Worm (Caenorhabditis elegans) whole organism, L3 larva: ENCODE data around the gene clec-250.
A peak's percentile ranks its signal among the peaks of the same experiment; 100 is the strongest.

Experiments used
- ZK546.5 ChIP-seq: sonication (generic microtip); optimal IDR thresholded peaks from 2 replicates; lab custom pipeline; 2017; ENCODE audit warnings: missing biosample characterization, missing genetic modification characterization
- aly-2 ChIP-seq: fragments of 150-350 bp; optimal IDR thresholded peaks from 2 replicates; lab custom pipeline; 2014; ENCODE audit warnings: missing biosample characterization, missing genetic modification characterization
- ama-1 ChIP-seq: fragments of 150-350 bp; optimal IDR thresholded peaks from 2 replicates; lab custom pipeline; 2018
- ceh-16 ChIP-seq: sonication (generic microtip); optimal IDR thresholded peaks from 2 replicates; lab custom pipeline; 2017; ENCODE audit warnings: missing biosample characterization, missing genetic modification characterization
- ceh-28 ChIP-seq: fragments of 150-350 bp; optimal IDR thresholded peaks from 2 replicates; lab custom pipeline; 2014; ENCODE audit warnings: missing biosample characterization, missing genetic modification reagents, missing genetic modification characterization
- ceh-82 ChIP-seq: fragments of 150-350 bp; optimal IDR thresholded peaks from 2 replicates; lab custom pipeline; 2014; ENCODE audit warnings: missing biosample characterization, missing genetic modification characterization
- daf-12 ChIP-seq: fragments of 150-350 bp; optimal IDR thresholded peaks from 2 replicates; lab custom pipeline; 2014; ENCODE audit warnings: missing biosample characterization, missing genetic modification reagents, missing genetic modification characterization
- egl-27 ChIP-seq: sonication (generic microtip); optimal IDR thresholded peaks from 4 replicates; lab custom pipeline; 2017; ENCODE audit warnings: missing biosample characterization, missing genetic modification reagents, missing genetic modification characterization
- egl-5 ChIP-seq: fragments of 150-350 bp; optimal IDR thresholded peaks from 2 replicates; lab custom pipeline; 2017; ENCODE audit warnings: missing biosample characterization, missing genetic modification reagents, missing genetic modification characterization, inconsistent platforms
- elt-1 ChIP-seq: fragments of 150-350 bp; optimal IDR thresholded peaks from 2 replicates; lab custom pipeline; 2014; ENCODE audit warnings: missing biosample characterization, missing genetic modification characterization
- elt-2 ChIP-seq: sonication (generic microtip); optimal IDR thresholded peaks from 2 replicates; lab custom pipeline; 2016; ENCODE audit warnings: missing genetic modification reagents, mild to moderate bottlenecking, missing genetic modification characterization, missing compliant biosample characterization
- elt-3 ChIP-seq, 3 experiments: fragments of 150-350 bp in 1 of 3; sonication (generic microtip) in 2 of 3; optimal IDR thresholded peaks; 2 replicates in 2 of 3; 4 replicates in 1 of 3; lab custom pipeline; 2014 to 2017; ENCODE audit warnings: missing biosample characterization in 3 of 3, missing genetic modification characterization in 3 of 3
- eor-1 ChIP-seq, 2 experiments: fragments of 150-350 bp; optimal IDR thresholded peaks; 2 replicates each; lab custom pipeline; 2014 to 2018; ENCODE audit warnings: missing biosample characterization in 2 of 2, missing genetic modification characterization in 2 of 2
- fkh-10 ChIP-seq: sonication (generic microtip); optimal IDR thresholded peaks from 2 replicates; lab custom pipeline; 2017; ENCODE audit warnings: missing biosample characterization, missing genetic modification reagents, missing genetic modification characterization
- fkh-2 ChIP-seq: fragments of 150-350 bp; optimal IDR thresholded peaks from 2 replicates; lab custom pipeline; 2014; ENCODE audit warnings: missing biosample characterization, missing genetic modification reagents, missing genetic modification characterization
- fos-1 ChIP-seq: fragments of 150-350 bp; optimal IDR thresholded peaks from 2 replicates; lab custom pipeline; 2014; ENCODE audit warnings: missing biosample characterization, missing genetic modification characterization
- hmg-11 ChIP-seq: sonication (generic microtip); optimal IDR thresholded peaks from 2 replicates; lab custom pipeline; 2016; ENCODE audit warnings: missing genetic modification characterization, missing compliant biosample characterization
- jun-1 ChIP-seq: fragments of 150-350 bp; optimal IDR thresholded peaks from 2 replicates; lab custom pipeline; 2014; ENCODE audit warnings: missing biosample characterization, missing genetic modification reagents, missing genetic modification characterization
- lin-15B ChIP-seq: fragments of 150-350 bp; optimal IDR thresholded peaks from 2 replicates; lab custom pipeline; 2014; ENCODE audit warnings: missing biosample characterization, missing genetic modification characterization
- lin-39 ChIP-seq: fragments of 150-350 bp; optimal IDR thresholded peaks from 2 replicates; lab custom pipeline; 2018; ENCODE audit warnings: missing biosample characterization, missing genetic modification reagents, missing genetic modification characterization
- mdl-1 ChIP-seq: fragments of 150-350 bp; optimal IDR thresholded peaks from 2 replicates; lab custom pipeline; 2014; ENCODE audit warnings: missing biosample characterization, missing genetic modification characterization
- mml-1 ChIP-seq: fragments of 150-350 bp; sonication (generic microtip); optimal IDR thresholded peaks from 3 replicates; lab custom pipeline; 2014; ENCODE audit warnings: missing biosample characterization, missing genetic modification characterization
- nhr-11 ChIP-seq: fragments of 150-350 bp; optimal IDR thresholded peaks from 2 replicates; lab custom pipeline; 2014; ENCODE audit warnings: missing biosample characterization, missing genetic modification characterization
- nhr-12 ChIP-seq: fragments of 150-350 bp; optimal IDR thresholded peaks from 2 replicates; lab custom pipeline; 2014; ENCODE audit warnings: missing biosample characterization, missing genetic modification characterization
- nhr-25 ChIP-seq: sonication (generic microtip); optimal IDR thresholded peaks from 2 replicates; lab custom pipeline; 2017; ENCODE audit warnings: missing biosample characterization, missing genetic modification characterization
- nhr-28 ChIP-seq: fragments of 150-350 bp; optimal IDR thresholded peaks from 2 replicates; lab custom pipeline; 2014; ENCODE audit warnings: missing biosample characterization, missing genetic modification characterization
- nhr-43 ChIP-seq: sonication (generic microtip); optimal IDR thresholded peaks from 2 replicates; lab custom pipeline; 2016; ENCODE audit warnings: mild to moderate bottlenecking, missing genetic modification characterization, missing compliant biosample characterization; ENCODE audit not compliant: poor library complexity, severe bottlenecking
- nhr-67 ChIP-seq: fragments of 150-350 bp; optimal IDR thresholded peaks from 2 replicates; lab custom pipeline; 2014; ENCODE audit warnings: missing biosample characterization, missing genetic modification characterization
- nhr-77 ChIP-seq: fragments of 150-350 bp; optimal IDR thresholded peaks from 2 replicates; lab custom pipeline; 2014; ENCODE audit warnings: missing biosample characterization, missing genetic modification characterization
- pha-4 ChIP-seq: fragments of 150-350 bp; optimal IDR thresholded peaks from 2 replicates; lab custom pipeline; 2014; ENCODE audit warnings: missing biosample characterization, missing genetic modification reagents, missing genetic modification characterization
- pqm-1 ChIP-seq: fragments of 150-350 bp; optimal IDR thresholded peaks from 2 replicates; lab custom pipeline; 2017; ENCODE audit warnings: missing biosample characterization, missing genetic modification characterization, inconsistent platforms
- sea-2 ChIP-seq: fragments of 150-350 bp; sonication (generic microtip); optimal IDR thresholded peaks from 4 replicates; lab custom pipeline; 2014; ENCODE audit warnings: missing biosample characterization, missing genetic modification reagents, missing genetic modification characterization
- tbx-2 ChIP-seq: sonication (generic microtip); optimal IDR thresholded peaks from 2 replicates; lab custom pipeline; 2016; ENCODE audit warnings: mild to moderate bottlenecking, missing genetic modification characterization, missing compliant biosample characterization
- unc-39 ChIP-seq: sonication (generic microtip); optimal IDR thresholded peaks from 4 replicates; lab custom pipeline; 2017; ENCODE audit warnings: missing biosample characterization, missing genetic modification characterization
- ztf-11 ChIP-seq: fragments of 150-350 bp; optimal IDR thresholded peaks from 2 replicates; lab custom pipeline; 2014; ENCODE audit warnings: missing biosample characterization, missing genetic modification characterization
- ztf-4 ChIP-seq: fragments of 150-350 bp; optimal IDR thresholded peaks from 2 replicates; lab custom pipeline; 2014; ENCODE audit warnings: missing biosample characterization, missing genetic modification characterization

Gene clec-250

ce11 chrV:18705319-18706062 lies 36.5 kb downstream of the clec-250 start:
- TF ChIP-seq nhr-67 (tag; lab: Kevin White, UChicago) = no peak
- TF ChIP-seq elt-3 (tag; optimal IDR thresholded peaks at IDR 0.05; lab: Kevin White, UChicago) = no peak
- TF ChIP-seq hmg-11 (tag; lab: Kevin White, UChicago) = no peak
- TF ChIP-seq pha-4 (tag; lab: Kevin White, UChicago) = no peak
- TF ChIP-seq fkh-10 = no peak
- no peak for TF ChIP-seq egl-5 (tag; lab: Kevin White, UChicago)
- TF ChIP-seq nhr-25 (tag; lab: Kevin White, UChicago) = no peak
- TF ChIP-seq ceh-16 = no peak
- TF ChIP-seq mml-1 = no peak
- TF ChIP-seq nhr-12 (tag; lab: Kevin White, UChicago) = no peak
- no peak for TF ChIP-seq fos-1 (tag; lab: Kevin White, UChicago)
- TF ChIP-seq nhr-28 (tag; lab: Kevin White, UChicago) = no peak
- TF ChIP-seq elt-2 (tag; lab: Kevin White, UChicago) = no peak
- TF ChIP-seq ztf-11 (tag; lab: Kevin White, UChicago) = no peak
- no peak for TF ChIP-seq fkh-2 (tag; lab: Kevin White, UChicago)
- TF ChIP-seq lin-15B (tag; lab: Kevin White, UChicago) = no peak
- TF ChIP-seq lin-39 (tag; lab: Kevin White, UChicago) = no peak
- TF ChIP-seq aly-2 (tag; lab: Kevin White, UChicago) = no peak
- no peak for TF ChIP-seq unc-39 (tag; lab: Kevin White, UChicago)
- TF ChIP-seq, all 47 proteins: peak for 0

- TF ChIP-seq elt-2 (tag; lab: Kevin White, UChicago) = peak; percentile 90
- no peak for TF ChIP-seq nhr-43 (tag; lab: Kevin White, UChicago)
- no peak for TF ChIP-seq aly-2 (tag; lab: Kevin White, UChicago)
- TF ChIP-seq eor-1 (tag; optimal IDR thresholded peaks at IDR 0.05; lab: Kevin White, UChicago) = no peak
- peak; percentile 17 for TF ChIP-seq pha-4 (tag; lab: Kevin White, UChicago)
- TF ChIP-seq fkh-2 (tag; lab: Kevin White, UChicago) = no peak
- TF ChIP-seq elt-3 (tag; optimal IDR thresholded peaks at IDR 0.05; lab: Kevin White, UChicago) = no peak
- no peak for TF ChIP-seq ZK546.5 (tag; lab: Kevin White, UChicago)
- no peak for TF ChIP-seq ztf-11 (tag; lab: Kevin White, UChicago)
- TF ChIP-seq hmg-11 (tag; lab: Kevin White, UChicago) = no peak
- no peak for TF ChIP-seq nhr-77
- peak; percentile 59 for TF ChIP-seq pqm-1 (tag; lab: Kevin White, UChicago)
- no peak for TF ChIP-seq mdl-1 (tag; lab: Kevin White, UChicago)
- no peak for TF ChIP-seq nhr-67 (tag; lab: Kevin White, UChicago)
Measured at ce11 chrV:18701306-18701705, 40.7 kb downstream of the clec-250 start, which contains the start of gene Y69H2.9. Y69H2.9 (plus strand) TSS chrV:18701538.

ce11 chrV:18699326-18699725 lies 42.7 kb downstream of the clec-250 start, which contains the start of gene nhr-241:
nhr-241 (plus strand) TSS chrV:18699451.
- no peak for TF ChIP-seq fos-1 (tag; lab: Kevin White, UChicago)
- TF ChIP-seq sea-2 = no peak
- TF ChIP-seq egl-5 (tag; lab: Kevin White, UChicago) = no peak
- no peak for TF ChIP-seq ztf-4 (tag; lab: Kevin White, UChicago)
- no peak for TF ChIP-seq elt-3 (tag; optimal IDR thresholded peaks at IDR 0.05; lab: Kevin White, UChicago)
- no peak for TF ChIP-seq hmg-11 (tag; lab: Kevin White, UChicago)
- TF ChIP-seq ceh-28 = no peak
- TF ChIP-seq nhr-28 (tag; lab: Kevin White, UChicago) = no peak
- TF ChIP-seq ceh-82 (tag; lab: Kevin White, UChicago) = no peak
- TF ChIP-seq ama-1 (lab: Kevin White, UChicago) = no peak
- no peak for TF ChIP-seq fkh-2 (tag; lab: Kevin White, UChicago)
- no peak for TF ChIP-seq nhr-67 (tag; lab: Kevin White, UChicago)
- TF ChIP-seq daf-12 (tag; lab: Kevin White, UChicago) = no peak
- no peak for TF ChIP-seq ztf-11 (tag; lab: Kevin White, UChicago)
- TF ChIP-seq, all 47 proteins: peak for 0

ce11 chrV:18695469-18695868 lies 46.5 kb downstream of the clec-250 start:
- TF ChIP-seq egl-27 (tag; lab: Kevin White, UChicago) (no peak), tbx-2 (no peak), elt-2 (tag; lab: Kevin White, UChicago) (no peak), elt-1 (tag; lab: Kevin White, UChicago) (no peak), pqm-1 (tag; lab: Kevin White, UChicago) (no peak), nhr-43 (tag; lab: Kevin White, UChicago) (no peak), nhr-11 (no peak), jun-1 (tag; lab: Kevin White, UChicago) (no peak), hmg-11 (tag; lab: Kevin White, UChicago) (no peak), egl-5 (tag; lab: Kevin White, UChicago) (no peak)
- TF ChIP-seq, all 47 proteins: peak for 0
